Worm (Caenorhabditis elegans) whole organism, midembryonic: ENCODE data around the gene C35B1.7.
"Not testable (repeated sequence)": the region's sequence is repeated elsewhere in the genome, so short reads cannot be mapped to it uniquely, and the experiment has no call there.

ENCODE experiments used
- T22C8.4 ChIP-seq: fragments of 200-800 bp; sonication (Bioruptor generic); IDR thresholded peaks from 2 replicates; pipeline ENCODE4 v1.3.6; 2022; ENCODE audit warnings: missing genetic modification characterization, missing compliant biosample characterization
- cog-1 ChIP-seq: sonication (generic microtip); optimal IDR thresholded peaks from 2 replicates; lab custom pipeline; 2016; ENCODE audit warnings: missing genetic modification characterization, missing compliant biosample characterization
- flt-1 ChIP-seq: fragments of 200-800 bp; sonication (Bioruptor generic); IDR thresholded peaks from 2 replicates; pipeline ENCODE4 v1.3.6; 2022; ENCODE audit warnings: missing genetic modification characterization, missing compliant biosample characterization
- klf-2 ChIP-seq: fragments of 200-800 bp; sonication (Bioruptor generic); conservative IDR thresholded peaks from 2 replicates; pipeline ENCODE4 v1.3.6; 2022; ENCODE audit warnings: missing genetic modification reagents, missing genetic modification characterization, missing compliant biosample characterization
- ref-1 ChIP-seq: fragments of 200-800 bp; sonication (Bioruptor generic); conservative IDR thresholded peaks from 2 replicates; pipeline ENCODE4 v1.3.6; 2022; ENCODE audit warnings: missing genetic modification reagents, missing genetic modification characterization, missing compliant biosample characterization
- tab-1 ChIP-seq: fragments of 200-800 bp; sonication (Bioruptor generic); IDR thresholded peaks from 2 replicates; pipeline ENCODE4 v1.3.6; 2022; ENCODE audit warnings: missing genetic modification characterization, missing compliant biosample characterization
- ztf-23 ChIP-seq: fragments of 200-800 bp; sonication (Bioruptor generic); IDR thresholded peaks from 2 replicates; pipeline ENCODE4 v1.3.6; 2022; ENCODE audit warnings: missing genetic modification reagents, missing genetic modification characterization, missing compliant biosample characterization
- ztf-29 ChIP-seq: fragments of 200-800 bp; sonication (Bioruptor generic); IDR thresholded peaks from 2 replicates; pipeline ENCODE4 v1.3.6; 2022; ENCODE audit warnings: missing genetic modification reagents, missing genetic modification characterization, missing compliant biosample characterization

DNA sequence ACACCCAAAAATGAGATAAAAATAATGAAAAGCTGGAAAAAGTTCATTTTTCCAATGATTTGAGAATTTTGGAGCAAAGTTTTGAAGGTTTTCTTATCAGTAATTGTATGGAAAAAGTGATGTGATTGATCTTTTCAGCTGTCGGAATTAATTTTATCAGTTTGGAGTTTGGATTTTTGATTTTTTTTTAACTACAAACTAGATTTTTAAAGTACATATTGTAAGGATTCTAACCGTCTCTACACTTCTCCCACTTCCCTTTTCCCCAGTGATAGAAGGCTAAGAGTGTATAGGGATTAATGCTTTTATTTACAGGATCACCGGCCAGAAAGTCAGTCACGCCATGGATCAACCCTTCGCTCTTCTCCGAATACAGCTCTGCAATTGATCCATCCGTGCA, 16.8 kb downstream of the C35B1.7 start, which contains the start of gene F49F1.7:
- not testable (repeated sequence) for TF ChIP-seq T22C8.4 (GFP tag; lab: Robert Waterston, UW); cog-1; flt-1; tab-1 (GFP tag; lab: Robert Waterston, UW); klf-2 (GFP tag; lab: Robert Waterston, UW); ref-1 (GFP tag; lab: Robert Waterston, UW); ztf-29 (GFP tag; lab: Robert Waterston, UW); ztf-23 (GFP tag; lab: Robert Waterston, UW)
